Fruit fly (Drosophila melanogaster) whole organism, embryonic: Measurements from ENCODE around the gene Grip75.

Experiments used
- ATbp ChIP-seq: fragments of 200-800 bp; sonication (Bioruptor generic); optimal IDR thresholded peaks from 2 replicates; lab custom pipeline; 2017; ENCODE audit warnings: missing biosample characterization, mild to moderate bottlenecking, missing genetic modification characterization, missing genetic modification reagents
- Aef1 ChIP-seq: fragments of 200-800 bp; sonication (Bioruptor generic); IDR thresholded peaks from 3 replicates; pipeline ENCODE4 v1.3.6; 2022; ENCODE audit warnings: missing biosample characterization, missing genetic modification characterization
- B-H1 ChIP-seq: fragments of 200-800 bp; sonication (Bioruptor generic); IDR thresholded peaks from 3 replicates; pipeline ENCODE4 v1.3.6; 2022; ENCODE audit warnings: missing biosample characterization, missing genetic modification characterization
- BtbVII ChIP-seq: fragments of 200-800 bp; sonication (Bioruptor generic); optimal IDR thresholded peaks from 3 replicates; lab custom pipeline; 2017; ENCODE audit warnings: missing biosample characterization, mild to moderate bottlenecking, missing genetic modification characterization
- C15 ChIP-seq: fragments of 200-800 bp; sonication (Bioruptor generic); IDR thresholded peaks from 3 replicates; pipeline ENCODE4 v1.3.6; 2022; ENCODE audit warnings: missing biosample characterization, missing genetic modification characterization
- CG10462 ChIP-seq: fragments of 200-800 bp; sonication (Bioruptor generic); optimal IDR thresholded peaks from 2 replicates; lab custom pipeline; 2016; ENCODE audit warnings: missing biosample characterization, missing genetic modification characterization
- CG11093 ChIP-seq: fragments of 200-800 bp; sonication (Bioruptor generic); IDR thresholded peaks from 3 replicates; pipeline ENCODE4 v1.3.6; 2022; ENCODE audit warnings: missing biosample characterization, missing genetic modification characterization
- CG11247 ChIP-seq: fragments of 200-800 bp; sonication (Bioruptor generic); IDR thresholded peaks from 2 replicates; pipeline ENCODE4 v1.3.6; 2022; ENCODE audit warnings: missing biosample characterization, missing genetic modification characterization
- CG13287 ChIP-seq: fragments of 200-800 bp; sonication (Bioruptor generic); IDR thresholded peaks from 2 replicates; pipeline ENCODE4 v1.3.6; 2022; ENCODE audit warnings: missing biosample characterization, missing genetic modification characterization; ENCODE audit not compliant: partially characterized antibody
- CG13775 ChIP-seq: fragments of 200-800 bp; sonication (Bioruptor generic); optimal IDR thresholded peaks from 3 replicates; lab custom pipeline; 2017; ENCODE audit warnings: missing biosample characterization, mild to moderate bottlenecking, missing genetic modification characterization
- CG1602 ChIP-seq: fragments of 200-800 bp; sonication (Bioruptor generic); optimal IDR thresholded peaks from 3 replicates; lab custom pipeline; 2016; ENCODE audit warnings: missing biosample characterization, missing genetic modification characterization
- CG16863 ChIP-seq: fragments of 200-800 bp; sonication (Bioruptor generic); optimal IDR thresholded peaks from 3 replicates; lab custom pipeline; 2016; ENCODE audit warnings: missing biosample characterization, missing genetic modification characterization
- CG17186 ChIP-seq: fragments of 200-800 bp; sonication (Bioruptor generic); optimal IDR thresholded peaks from 3 replicates; lab custom pipeline; 2017; ENCODE audit warnings: missing biosample characterization, missing genetic modification reagents, missing genetic modification characterization
- CG17385 ChIP-seq: fragments of 200-800 bp; sonication (Bioruptor generic); optimal IDR thresholded peaks from 3 replicates; lab custom pipeline; 2018; ENCODE audit warnings: missing biosample characterization, mild to moderate bottlenecking, missing genetic modification characterization
- CG17568 ChIP-seq: fragments of 200-800 bp; sonication (Bioruptor generic); optimal IDR thresholded peaks from 2 replicates; lab custom pipeline; 2018; ENCODE audit warnings: missing biosample characterization, mild to moderate bottlenecking, missing genetic modification characterization, moderate library complexity
- CG2712 ChIP-seq: fragments of 200-800 bp; optimal IDR thresholded peaks from 3 replicates; lab custom pipeline; 2019; ENCODE audit warnings: missing biosample characterization, mild to moderate bottlenecking, missing genetic modification characterization, moderate library complexity
- CG30431 ChIP-seq: fragments of 200-800 bp; sonication (Bioruptor generic); optimal IDR thresholded peaks from 2 replicates; lab custom pipeline; 2017; ENCODE audit warnings: missing biosample characterization, missing genetic modification characterization
- CG43689 ChIP-seq: fragments of 200-800 bp; sonication (Bioruptor generic); IDR thresholded peaks from 2 replicates; pipeline ENCODE4 v1.3.6; 2022; ENCODE audit warnings: missing biosample characterization, missing genetic modification characterization
- CG4424 ChIP-seq: fragments of 200-800 bp; sonication (Bioruptor generic); optimal IDR thresholded peaks from 3 replicates; lab custom pipeline; 2016; ENCODE audit warnings: missing biosample characterization, missing genetic modification characterization
- CG4730 ChIP-seq: fragments of 200-800 bp; sonication (Bioruptor generic); IDR thresholded peaks from 2 replicates; pipeline ENCODE4 v1.3.6; 2022; ENCODE audit warnings: missing biosample characterization, missing genetic modification characterization
- CG6854 ChIP-seq: fragments of 200-800 bp; sonication (Bioruptor generic); optimal IDR thresholded peaks from 3 replicates; lab custom pipeline; 2017; ENCODE audit warnings: missing biosample characterization, mild to moderate bottlenecking, missing genetic modification characterization
- CG7987 ChIP-seq: fragments of 200-800 bp; sonication (Bioruptor generic); optimal IDR thresholded peaks from 2 replicates; lab custom pipeline; 2018; ENCODE audit warnings: missing biosample characterization, mild to moderate bottlenecking, missing genetic modification characterization, moderate library complexity
- CG8359 ChIP-seq: fragments of 200-800 bp; sonication (Bioruptor generic); optimal IDR thresholded peaks from 2 replicates; lab custom pipeline; 2017; ENCODE audit warnings: missing biosample characterization, mild to moderate bottlenecking, missing genetic modification characterization, borderline replicate concordance
- CHES-1-like ChIP-seq: fragments of 200-800 bp; sonication (Bioruptor generic); optimal IDR thresholded peaks from 2 replicates; lab custom pipeline; 2016; ENCODE audit warnings: missing biosample characterization, missing genetic modification characterization
- Chrac-16 ChIP-seq: fragments of 200-800 bp; sonication (Bioruptor generic); optimal IDR thresholded peaks from 3 replicates; lab custom pipeline; 2016; ENCODE audit warnings: missing biosample characterization, missing genetic modification characterization
- CrebB ChIP-seq: fragments of 200-800 bp; sonication (Bioruptor generic); optimal IDR thresholded peaks from 3 replicates; lab custom pipeline; 2018; ENCODE audit warnings: missing biosample characterization, mild to moderate bottlenecking, missing genetic modification characterization
- Dbx ChIP-seq: fragments of 200-800 bp; sonication (Bioruptor generic); IDR thresholded peaks from 3 replicates; pipeline ENCODE4 v1.3.6; 2022; ENCODE audit warnings: missing biosample characterization, missing genetic modification characterization
- Dll ChIP-seq: fragments of 200-800 bp; sonication (Bioruptor generic); IDR thresholded peaks from 4 replicates; pipeline ENCODE4 v1.3.6; 2022; ENCODE audit warnings: missing biosample characterization, missing genetic modification characterization; ENCODE audit not compliant: partially characterized antibody
- E2f1 ChIP-seq: fragments of 200-800 bp; sonication (Bioruptor generic); IDR thresholded peaks from 2 replicates; pipeline ENCODE4 v1.3.6; 2022; ENCODE audit warnings: missing biosample characterization, missing genetic modification characterization
- Elba2 ChIP-seq: fragments of 200-800 bp; sonication (Bioruptor generic); optimal IDR thresholded peaks from 3 replicates; lab custom pipeline; 2016; ENCODE audit warnings: missing biosample characterization, missing genetic modification characterization
- Hsf ChIP-seq: fragments of 200-800 bp; sonication (Bioruptor generic); optimal IDR thresholded peaks from 3 replicates; lab custom pipeline; 2016; ENCODE audit warnings: missing biosample characterization, missing genetic modification characterization
- Kr ChIP-seq: fragments of 200-800 bp; sonication (Bioruptor generic); optimal IDR thresholded peaks from 2 replicates; lab custom pipeline; 2017; ENCODE audit warnings: missing biosample characterization, mild to moderate bottlenecking, missing genetic modification characterization
- Myb ChIP-seq: fragments of 200-800 bp; sonication (Bioruptor generic); optimal IDR thresholded peaks from 2 replicates; lab custom pipeline; 2016; ENCODE audit warnings: missing biosample characterization, missing genetic modification characterization
- Optix ChIP-seq: fragments of 200-800 bp; sonication (Bioruptor generic); IDR thresholded peaks from 3 replicates; pipeline ENCODE4 v1.3.6; 2022; ENCODE audit warnings: missing biosample characterization, missing genetic modification characterization
- PHDP ChIP-seq: fragments of 200-800 bp; sonication (Bioruptor generic); optimal IDR thresholded peaks from 3 replicates; lab custom pipeline; 2018; ENCODE audit warnings: missing biosample characterization, mild to moderate bottlenecking, missing genetic modification characterization, moderate library complexity
- Sin3A ChIP-seq: fragments of >200 bp; optimal IDR thresholded peaks from 2 replicates; lab custom pipeline; 2018
- Tbp ChIP-seq: fragments of >200 bp; optimal IDR thresholded peaks from 2 replicates; lab custom pipeline; 2018; ENCODE audit warnings: missing biosample characterization, missing genetic modification characterization
- ac ChIP-seq: fragments of 200-800 bp; sonication (Bioruptor generic); optimal IDR thresholded peaks from 3 replicates; lab custom pipeline; 2017; ENCODE audit warnings: missing biosample characterization, mild to moderate bottlenecking, missing genetic modification characterization
- bowl ChIP-seq: fragments of 200-800 bp; sonication (Bioruptor generic); IDR thresholded peaks from 2 replicates; pipeline ENCODE4 v1.3.6; 2022; ENCODE audit warnings: missing biosample characterization, missing genetic modification characterization
- gfzf ChIP-seq: fragments of 200-800 bp; sonication (Bioruptor generic); optimal IDR thresholded peaks from 2 replicates; lab custom pipeline; 2016; ENCODE audit warnings: missing biosample characterization, mild to moderate bottlenecking, missing genetic modification characterization, moderate library complexity
- h ChIP-seq: fragments of >200 bp; optimal IDR thresholded peaks from 2 replicates; lab custom pipeline; 2017
- jigr1 ChIP-seq: fragments of 200-800 bp; sonication (Bioruptor generic); IDR thresholded peaks from 3 replicates; pipeline ENCODE4 v1.3.6; 2022; ENCODE audit warnings: missing biosample characterization, missing genetic modification characterization
- jing ChIP-seq: fragments of 200-800 bp; sonication (Bioruptor generic); optimal IDR thresholded peaks from 2 replicates; lab custom pipeline; 2018; ENCODE audit warnings: missing biosample characterization, mild to moderate bottlenecking, missing genetic modification characterization
- kni ChIP-seq: fragments of 200-800 bp; sonication (Bioruptor generic); optimal IDR thresholded peaks from 3 replicates; lab custom pipeline; 2017; ENCODE audit warnings: mild to moderate bottlenecking, missing biosample characterization, missing genetic modification reagents, missing genetic modification characterization
- otp ChIP-seq: fragments of 200-800 bp; sonication (Bioruptor generic); IDR thresholded peaks from 3 replicates; pipeline ENCODE4, ENCODE4 v1.3.6; 2022; ENCODE audit warnings: missing biosample characterization, missing genetic modification characterization
- peb ChIP-seq: fragments of 200-800 bp; sonication (Bioruptor generic); IDR thresholded peaks from 2 replicates; pipeline ENCODE4 v1.3.6; 2022; ENCODE audit warnings: missing biosample characterization, missing genetic modification characterization
- scrt ChIP-seq: fragments of 200-800 bp; sonication (Bioruptor generic); optimal IDR thresholded peaks from 2 replicates; lab custom pipeline; 2018; ENCODE audit warnings: missing biosample characterization, mild to moderate bottlenecking, missing genetic modification characterization, moderate library complexity
- sima ChIP-seq: fragments of 200-800 bp; sonication (Bioruptor generic); optimal IDR thresholded peaks from 2 replicates; lab custom pipeline; 2016; ENCODE audit warnings: missing biosample characterization, missing genetic modification characterization
- slou ChIP-seq: fragments of 200-800 bp; sonication (Bioruptor generic); optimal IDR thresholded peaks from 3 replicates; lab custom pipeline; 2016; ENCODE audit warnings: missing biosample characterization, missing genetic modification characterization
- so ChIP-seq: fragments of 200-800 bp; sonication (Bioruptor generic); IDR thresholded peaks from 3 replicates; pipeline ENCODE4 v1.3.6; 2022; ENCODE audit warnings: missing biosample characterization, missing genetic modification characterization

Grip75 gene

DNA sequence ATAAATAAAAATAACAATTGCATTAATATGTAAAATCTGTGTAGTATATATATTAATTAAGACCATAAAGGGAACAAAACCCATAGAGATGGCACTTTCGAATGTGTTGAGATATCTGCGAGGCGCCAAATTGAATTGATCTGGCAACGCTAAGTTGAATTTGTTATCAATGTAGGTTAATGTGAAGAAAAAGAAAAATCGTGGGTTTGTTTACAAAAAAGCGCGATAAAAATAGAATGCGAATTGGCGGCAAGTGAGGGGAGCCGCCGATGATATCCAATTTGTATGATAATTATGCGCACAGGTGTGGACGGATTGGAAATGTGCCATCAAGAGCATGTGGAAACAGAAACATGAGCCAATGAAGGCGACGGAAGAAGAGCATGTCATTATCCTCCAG lies 3.2 kb upstream of the Grip75 start (continued):
- TF ChIP-seq CG11093 (GFP tag; lab: Robert Waterston, UW) (no peak), CG17385 (GFP tag; lab: Kevin White, UChicago) (peak; percentile 41), BtbVII (no peak), CG13287 (GFP tag; lab: Robert Waterston, UW) (peak; percentile 74), CHES-1-like (GFP tag; lab: Kevin White, UChicago) (no peak), Dll (GFP tag; lab: Robert Waterston, UW) (peak; percentile 64; the same call in 3 of the 4 replicates), B-H1 (no peak), so (GFP tag; lab: Robert Waterston, UW) (peak; percentile 67; the same call in 2 of the 3 replicates), peb (GFP tag; lab: Robert Waterston, UW) (no peak), CG11247 (GFP tag; lab: Robert Waterston, UW) (no peak)

DNA sequence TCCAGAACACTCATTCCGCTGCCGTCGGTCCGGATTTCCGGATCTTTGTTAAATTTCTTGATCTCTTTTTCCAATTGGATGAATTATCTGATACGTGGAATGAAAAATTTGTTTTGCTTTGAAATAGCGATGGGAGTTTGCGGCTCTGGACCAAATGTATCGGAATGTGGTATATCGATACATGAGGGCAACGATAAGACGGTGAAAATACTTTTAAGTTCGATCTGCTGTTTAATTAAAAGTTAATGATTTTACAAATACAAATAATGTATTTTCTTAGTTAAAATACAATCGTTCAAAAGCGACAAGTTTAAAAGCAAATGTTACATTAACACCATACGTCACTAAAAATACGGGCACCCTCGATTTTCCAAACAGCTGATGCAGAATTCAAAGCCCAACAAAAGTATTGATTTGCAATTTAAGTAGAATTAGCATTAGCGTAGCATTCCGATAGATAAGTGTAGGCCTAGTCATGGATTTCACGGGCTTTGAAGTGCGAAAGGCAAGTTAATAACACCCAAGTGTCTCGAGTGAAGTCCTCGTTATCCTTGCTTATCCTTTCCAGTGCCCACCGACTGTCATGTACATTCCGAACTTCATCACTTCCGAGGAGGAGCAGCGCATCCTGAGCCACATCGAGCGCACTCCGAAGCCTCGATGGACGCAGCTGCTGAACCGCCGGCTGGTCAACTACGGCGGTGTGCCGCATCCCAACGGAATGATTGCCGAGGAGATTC lies 5.6 kb downstream of the Grip75 start, which contains the start of the genes Cog4 and CG6144:
Gene Cog4 (minus strand): TSS at position 139 of the 740 bp plus-strand sequence.
Gene CG6144 (plus strand): TSS at position 211 of the 740 bp plus-strand sequence.
- TF ChIP-seq CG10462 (GFP tag; lab: Kevin White, UChicago) (no peak), gfzf (peak; percentile 56), CG4730 (GFP tag; lab: Robert Waterston, UW) (no peak), slou (GFP tag; lab: Kevin White, UChicago) (no peak), CG7987 (GFP tag; lab: Kevin White, UChicago) (no peak), CG43689 (no peak), CG2712 (tag; lab: Kevin White, UChicago) (no peak), scrt (GFP tag; lab: Kevin White, UChicago) (no peak), CG6854 (GFP tag; lab: Kevin White, UChicago) (no peak), C15 (GFP tag; lab: Robert Waterston, UW) (no peak), CG1602 (GFP tag; lab: Kevin White, UChicago) (no peak), Optix (GFP tag; lab: Robert Waterston, UW) (no peak), kni (GFP tag; lab: Kevin White, UChicago) (no peak), CG8359 (GFP tag; lab: Kevin White, UChicago) (no peak), Myb (GFP tag; lab: Kevin White, UChicago) (no peak), ac (GFP tag; lab: Kevin White, UChicago) (no peak), CG4424 (no peak), ATbp (GFP tag; lab: Kevin White, UChicago) (no peak), E2f1 (no peak), otp (GFP tag; lab: Robert Waterston, UW) (0 out of 3 replicates have a peak, but pooled peaks have one; percentile 8), Kr (GFP tag; lab: Kevin White, UChicago) (no peak), bowl (GFP tag; lab: Robert Waterston, UW) (no peak), PHDP (no peak), CG30431 (GFP tag; lab: Kevin White, UChicago) (no peak), Dbx (GFP tag; lab: Robert Waterston, UW) (peak; percentile 68; the same call in 2 of the 3 replicates), Elba2 (GFP tag; lab: Kevin White, UChicago) (peak; percentile 68), Hsf (GFP tag; lab: Kevin White, UChicago) (peak; percentile 29), CG16863 (peak; percentile 21), Tbp (GFP tag; lab: Kevin White, UChicago) (no peak), CrebB (tag; lab: Kevin White, UChicago) (no peak), CG17186 (no peak), Sin3A (lab: Kevin White, UChicago) (peak; percentile 64), CG13775 (peak; percentile 11), h (lab: Kevin White, UChicago) (no peak), CG17568 (GFP tag; lab: Kevin White, UChicago) (no peak), jigr1 (no peak), jing (GFP tag; lab: Kevin White, UChicago) (no peak), Aef1 (GFP tag; lab: Robert Waterston, UW) (0 out of 3 replicates have a peak, but pooled peaks have one; percentile 17), sima (GFP tag; lab: Kevin White, UChicago) (no peak), Chrac-16 (no peak)
